Fruit fly (Drosophila melanogaster): ENCODE results near the gene Reg-2.

DNA sequence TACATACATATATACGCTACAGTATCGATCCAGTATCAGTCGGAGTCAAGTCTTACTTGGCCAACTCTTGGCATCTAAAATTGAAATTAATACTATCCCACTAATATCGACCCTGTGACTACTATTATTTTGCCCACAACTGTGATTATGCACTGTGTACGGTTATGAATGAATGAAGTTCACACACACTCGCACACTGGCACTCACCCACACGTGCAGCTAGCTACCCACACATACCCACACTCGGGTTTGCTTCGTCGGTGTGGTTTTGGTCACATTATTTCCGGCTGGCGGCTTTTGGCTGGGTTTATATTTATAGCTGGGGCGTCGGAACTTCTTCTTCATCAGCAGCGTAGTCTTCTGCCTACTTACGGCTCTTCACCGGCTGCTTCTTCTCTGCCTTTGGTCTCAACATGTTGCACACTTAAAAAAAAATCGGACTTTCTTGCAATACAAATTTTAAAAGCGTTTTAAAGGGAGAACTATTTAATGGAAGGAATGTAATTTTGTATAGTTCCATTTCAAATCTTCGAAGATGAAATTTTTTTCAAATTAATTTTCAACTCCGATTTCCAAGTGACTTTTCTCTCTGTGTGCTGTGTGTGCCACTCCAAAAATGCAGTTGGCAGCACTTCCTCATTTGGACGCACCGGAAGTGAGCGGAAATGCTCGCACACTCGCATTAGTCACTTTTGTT, 28.1 kb upstream of the Reg-2 start:
- TF ChIP-seq pad (GFP tag; optimal IDR thresholded peaks at IDR 0.05) (no peak), cnc (optimal IDR thresholded peaks at IDR 0.05) (no peak), CG11617 (GFP tag; optimal IDR thresholded peaks at IDR 0.05) (no peak), Mnt (GFP tag; optimal IDR thresholded peaks at IDR 0.05) (no peak), CG14711 (tag; optimal IDR thresholded peaks at IDR 0.05) (no peak), cic (GFP tag; optimal IDR thresholded peaks at IDR 0.05) (no peak), Hr96 (GFP tag; optimal IDR thresholded peaks at IDR 0.05) (peak; percentile 15), CG1620 (GFP tag; optimal IDR thresholded peaks at IDR 0.05) (no peak), CG5204 (GFP tag; optimal IDR thresholded peaks at IDR 0.05) (peak; percentile 14), ovo (GFP tag; optimal IDR thresholded peaks at IDR 0.05) (no peak), tj (GFP tag; optimal IDR thresholded peaks at IDR 0.05) (no peak), toe (GFP tag; optimal IDR thresholded peaks at IDR 0.05) (no peak), Clk (GFP tag; optimal IDR thresholded peaks at IDR 0.05) (no peak), CG7045 (GFP tag; optimal IDR thresholded peaks at IDR 0.05) (no peak)
